Worm (Caenorhabditis elegans) whole organism, L1 larva: ENCODE results near the gene mrps-18B.

Source experiments
- C04F5.9 ChIP-seq: sonication (generic microtip); optimal IDR thresholded peaks from 2 replicates; lab custom pipeline; 2016; ENCODE audit warnings: missing genetic modification characterization, missing compliant biosample characterization
- C16A3.4 ChIP-seq: fragments of 150-350 bp; optimal IDR thresholded peaks from 2 replicates; lab custom pipeline; 2014; ENCODE audit warnings: missing biosample characterization, missing genetic modification characterization
- F16B12.6 ChIP-seq: fragments of 150-350 bp; optimal IDR thresholded peaks from 2 replicates; lab custom pipeline; 2014; ENCODE audit warnings: missing biosample characterization, missing genetic modification characterization
- aha-1 ChIP-seq: fragments of 150-350 bp; optimal IDR thresholded peaks from 2 replicates; lab custom pipeline; 2014; ENCODE audit warnings: missing biosample characterization, missing genetic modification characterization
- aly-2 ChIP-seq: fragments of 150-350 bp; optimal IDR thresholded peaks from 2 replicates; lab custom pipeline; 2014; ENCODE audit warnings: missing biosample characterization, missing genetic modification characterization
- ama-1 ChIP-seq: fragments of 150-350 bp; optimal IDR thresholded peaks from 2 replicates; lab custom pipeline; 2014
- blmp-1 ChIP-seq: fragments of 150-350 bp; optimal IDR thresholded peaks from 2 replicates; lab custom pipeline; 2014; ENCODE audit warnings: missing biosample characterization, missing genetic modification characterization
- ceh-88 ChIP-seq: fragments of 200-800 bp; sonication (Bioruptor generic); IDR thresholded peaks from 2 replicates; pipeline ENCODE4 v1.3.6; 2022; ENCODE audit warnings: missing genetic modification characterization, missing compliant biosample characterization
- ceh-90 ChIP-seq: sonication (generic microtip); optimal IDR thresholded peaks from 2 replicates; lab custom pipeline; 2016; ENCODE audit warnings: missing genetic modification characterization, missing compliant biosample characterization
- ces-1 ChIP-seq: fragments of 150-350 bp; optimal IDR thresholded peaks from 2 replicates; lab custom pipeline; 2014; ENCODE audit warnings: missing biosample characterization, missing genetic modification reagents, missing genetic modification characterization
- dpl-1 ChIP-seq, 3 experiments: fragments of 150-350 bp in 2 of 3; sonication (generic microtip) in 1 of 3; optimal IDR thresholded peaks; 2 replicates each; lab custom pipeline; 2014 to 2017; ENCODE audit warnings: missing biosample characterization in 3 of 3, missing genetic modification characterization in 3 of 3, missing genetic modification reagents in 3 of 3
- dsc-1 ChIP-seq: sonication (generic microtip); optimal IDR thresholded peaks from 2 replicates; lab custom pipeline; 2016; ENCODE audit warnings: mild to moderate bottlenecking, missing genetic modification characterization, missing compliant biosample characterization
- egl-27 ChIP-seq, 2 experiments: fragments of 150-350 bp in 1 of 2; sonication (generic microtip); optimal IDR thresholded peaks; 3 replicates each; lab custom pipeline; 2017 to 2018; ENCODE audit warnings: missing biosample characterization in 2 of 2, missing genetic modification characterization in 2 of 2, missing genetic modification reagents in 2 of 2
- elt-2 ChIP-seq: sonication (generic microtip); optimal IDR thresholded peaks from 2 replicates; lab custom pipeline; 2016; ENCODE audit warnings: missing genetic modification characterization, mild to moderate bottlenecking, inconsistent platforms, missing compliant biosample characterization, missing genetic modification reagents
- elt-3 ChIP-seq, 6 experiments: fragments of 150-350 bp in 1 of 6; sonication (generic microtip); optimal IDR thresholded peaks; 2 replicates each; lab custom pipeline; 2017 to 2018; ENCODE audit warnings: missing biosample characterization in 6 of 6, missing genetic modification characterization in 6 of 6, inconsistent platforms in 1 of 6
- ets-5 ChIP-seq: fragments of 200-800 bp; sonication (Bioruptor generic); IDR thresholded peaks from 2 replicates; pipeline ENCODE4 v1.3.6; 2022; ENCODE audit warnings: missing genetic modification characterization, missing compliant biosample characterization
- fkh-4 ChIP-seq: sonication (generic microtip); optimal IDR thresholded peaks from 2 replicates; lab custom pipeline; 2016; ENCODE audit warnings: missing compliant biosample characterization, missing genetic modification characterization, borderline replicate concordance
- fkh-8 ChIP-seq: sonication (generic microtip); optimal IDR thresholded peaks from 2 replicates; lab custom pipeline; 2016; ENCODE audit warnings: mild to moderate bottlenecking, missing genetic modification characterization, missing compliant biosample characterization
- fos-1 ChIP-seq: fragments of 150-350 bp; optimal IDR thresholded peaks from 2 replicates; lab custom pipeline; 2014; ENCODE audit warnings: missing biosample characterization, missing genetic modification characterization
- hlh-17 ChIP-seq: fragments of 200-800 bp; sonication (Bioruptor generic); optimal IDR thresholded peaks from 2 replicates; lab custom pipeline; 2018; ENCODE audit warnings: missing genetic modification characterization, mild to moderate bottlenecking, missing compliant biosample characterization, moderate library complexity, borderline replicate concordance
- hlh-4 ChIP-seq: sonication (generic microtip); optimal IDR thresholded peaks from 2 replicates; lab custom pipeline; 2016; ENCODE audit warnings: mild to moderate bottlenecking, missing genetic modification characterization, missing compliant biosample characterization
- hpl-2 ChIP-seq: fragments of 150-350 bp; optimal IDR thresholded peaks from 2 replicates; lab custom pipeline; 2014; ENCODE audit warnings: missing biosample characterization, missing genetic modification reagents, missing genetic modification characterization
- irx-1 ChIP-seq: sonication (generic microtip); optimal IDR thresholded peaks from 2 replicates; lab custom pipeline; 2016; ENCODE audit warnings: missing genetic modification characterization, missing compliant biosample characterization
- isw-1 ChIP-seq: fragments of 200-800 bp; sonication (Bioruptor generic); IDR thresholded peaks from 2 replicates; pipeline ENCODE4 v1.3.6; 2022; ENCODE audit warnings: missing genetic modification characterization, missing compliant biosample characterization
- lin-14 ChIP-seq: fragments of 200-800 bp; sonication (Bioruptor generic); optimal IDR thresholded peaks from 2 replicates; lab custom pipeline; 2018; ENCODE audit warnings: mild to moderate bottlenecking, missing genetic modification characterization, moderate library complexity, missing compliant biosample characterization
- lin-15B ChIP-seq: fragments of 150-350 bp; sonication (generic microtip); optimal IDR thresholded peaks from 3 replicates; lab custom pipeline; 2014; ENCODE audit warnings: missing biosample characterization, missing genetic modification characterization
- lsy-2 ChIP-seq, 2 experiments: fragments of 150-350 bp; optimal IDR thresholded peaks; 2 replicates each; lab custom pipeline; 2014; ENCODE audit warnings: missing biosample characterization in 2 of 2, missing genetic modification characterization in 2 of 2
- mdl-1 ChIP-seq, 2 experiments: fragments of 150-350 bp; optimal IDR thresholded peaks; 2 replicates each; lab custom pipeline; 2014 to 2017; ENCODE audit warnings: missing biosample characterization in 2 of 2, missing genetic modification characterization in 2 of 2, inconsistent platforms in 1 of 2
- mef-2 ChIP-seq: fragments of 150-350 bp; optimal IDR thresholded peaks from 2 replicates; lab custom pipeline; 2014; ENCODE audit warnings: missing biosample characterization, missing genetic modification characterization
- nhr-19 ChIP-seq: fragments of 200-800 bp; sonication (Bioruptor generic); conservative IDR thresholded peaks from 2 replicates; pipeline ENCODE4 v1.3.6; 2022; ENCODE audit warnings: missing genetic modification characterization, missing compliant biosample characterization
- nhr-20 ChIP-seq: sonication (generic microtip); optimal IDR thresholded peaks from 2 replicates; lab custom pipeline; 2016; ENCODE audit warnings: mild to moderate bottlenecking, missing genetic modification characterization, missing compliant biosample characterization
- nhr-28 ChIP-seq: fragments of 150-350 bp; optimal IDR thresholded peaks from 2 replicates; lab custom pipeline; 2014; ENCODE audit warnings: missing biosample characterization, missing genetic modification characterization
- nhr-47 ChIP-seq: sonication (generic microtip); optimal IDR thresholded peaks from 2 replicates; lab custom pipeline; 2016; ENCODE audit warnings: mild to moderate bottlenecking, missing genetic modification characterization, moderate library complexity, missing compliant biosample characterization
- nhr-71 ChIP-seq: sonication (generic microtip); optimal IDR thresholded peaks from 2 replicates; lab custom pipeline; 2016; ENCODE audit warnings: mild to moderate bottlenecking, missing genetic modification characterization, moderate library complexity, missing compliant biosample characterization
- nhr-77 ChIP-seq: fragments of 150-350 bp; optimal IDR thresholded peaks from 2 replicates; lab custom pipeline; 2014; ENCODE audit warnings: missing biosample characterization, missing genetic modification characterization
- nhr-84 ChIP-seq: sonication (generic microtip); optimal IDR thresholded peaks from 2 replicates; lab custom pipeline; 2017; ENCODE audit warnings: missing biosample characterization, missing genetic modification characterization
- nhr-85 ChIP-seq: sonication (generic microtip); peaks from one replicate; lab custom pipeline; 2016; ENCODE audit warnings: missing genetic modification characterization, inconsistent platforms, missing compliant biosample characterization
- nhr-90 ChIP-seq: sonication (generic microtip); optimal IDR thresholded peaks from 2 replicates; lab custom pipeline; 2016; ENCODE audit warnings: mild to moderate bottlenecking, missing genetic modification characterization, missing compliant biosample characterization; ENCODE audit not compliant: poor library complexity
- pax-3 ChIP-seq: fragments of 200-800 bp; sonication (Bioruptor generic); optimal IDR thresholded peaks from 2 replicates; lab custom pipeline; 2018; ENCODE audit warnings: mild to moderate bottlenecking, missing genetic modification characterization, moderate library complexity, missing compliant biosample characterization
- skn-1 ChIP-seq: fragments of 150-350 bp; optimal IDR thresholded peaks from 2 replicates; lab custom pipeline; 2014; ENCODE audit warnings: missing biosample characterization, missing genetic modification characterization
- sox-4 ChIP-seq: sonication (generic microtip); optimal IDR thresholded peaks from 2 replicates; lab custom pipeline; 2016; ENCODE audit warnings: missing genetic modification characterization, missing compliant biosample characterization
- sptf-1 ChIP-seq: fragments of 150-350 bp; optimal IDR thresholded peaks from 2 replicates; lab custom pipeline; 2014; ENCODE audit warnings: missing biosample characterization, missing genetic modification characterization
- sup-37 ChIP-seq: fragments of 200-800 bp; sonication (Bioruptor generic); optimal IDR thresholded peaks from 2 replicates; lab custom pipeline; 2018; ENCODE audit warnings: mild to moderate bottlenecking, missing genetic modification characterization, missing compliant biosample characterization
- swsn-7 ChIP-seq: sonication (generic microtip); optimal IDR thresholded peaks from 2 replicates; lab custom pipeline; 2016; ENCODE audit warnings: missing genetic modification characterization, missing compliant biosample characterization
- tbx-2 ChIP-seq: sonication (generic microtip); optimal IDR thresholded peaks from 2 replicates; lab custom pipeline; 2016; ENCODE audit warnings: missing genetic modification characterization, missing compliant biosample characterization
- tlp-1 ChIP-seq: fragments of 150-350 bp; optimal IDR thresholded peaks from 2 replicates; lab custom pipeline; 2014; ENCODE audit warnings: missing biosample characterization, missing genetic modification characterization
- unc-130 ChIP-seq: fragments of 150-350 bp; optimal IDR thresholded peaks from 2 replicates; lab custom pipeline; 2017; ENCODE audit warnings: missing biosample characterization, missing genetic modification characterization, inconsistent platforms
- unc-30 ChIP-seq: sonication (generic microtip); optimal IDR thresholded peaks from 2 replicates; lab custom pipeline; 2017; ENCODE audit warnings: missing biosample characterization, missing genetic modification characterization
- unc-62 ChIP-seq: fragments of 150-350 bp; optimal IDR thresholded peaks from 2 replicates; lab custom pipeline; 2014; ENCODE audit warnings: missing biosample characterization, missing genetic modification reagents, missing genetic modification characterization
- unc-86 ChIP-seq: sonication (generic microtip); optimal IDR thresholded peaks from 2 replicates; lab custom pipeline; 2016; ENCODE audit warnings: missing genetic modification characterization, missing compliant biosample characterization
- vab-15 ChIP-seq: sonication (generic microtip); optimal IDR thresholded peaks from 2 replicates; lab custom pipeline; 2017; ENCODE audit warnings: missing genotype, mild to moderate bottlenecking, missing genetic modification characterization, missing compliant biosample characterization
- zag-1 ChIP-seq: fragments of 150-350 bp; optimal IDR thresholded peaks from 2 replicates; lab custom pipeline; 2014; ENCODE audit warnings: missing biosample characterization, missing genetic modification characterization
- zip-4 ChIP-seq: fragments of 200-800 bp; sonication (Bioruptor generic); optimal IDR thresholded peaks from 2 replicates; lab custom pipeline; 2018; ENCODE audit warnings: mild to moderate bottlenecking, missing genetic modification characterization, moderate library complexity, missing compliant biosample characterization
- ztf-4 ChIP-seq: fragments of 150-350 bp; optimal IDR thresholded peaks from 2 replicates; lab custom pipeline; 2014; ENCODE audit warnings: missing biosample characterization, missing genetic modification characterization

Gene mrps-18B

DNA sequence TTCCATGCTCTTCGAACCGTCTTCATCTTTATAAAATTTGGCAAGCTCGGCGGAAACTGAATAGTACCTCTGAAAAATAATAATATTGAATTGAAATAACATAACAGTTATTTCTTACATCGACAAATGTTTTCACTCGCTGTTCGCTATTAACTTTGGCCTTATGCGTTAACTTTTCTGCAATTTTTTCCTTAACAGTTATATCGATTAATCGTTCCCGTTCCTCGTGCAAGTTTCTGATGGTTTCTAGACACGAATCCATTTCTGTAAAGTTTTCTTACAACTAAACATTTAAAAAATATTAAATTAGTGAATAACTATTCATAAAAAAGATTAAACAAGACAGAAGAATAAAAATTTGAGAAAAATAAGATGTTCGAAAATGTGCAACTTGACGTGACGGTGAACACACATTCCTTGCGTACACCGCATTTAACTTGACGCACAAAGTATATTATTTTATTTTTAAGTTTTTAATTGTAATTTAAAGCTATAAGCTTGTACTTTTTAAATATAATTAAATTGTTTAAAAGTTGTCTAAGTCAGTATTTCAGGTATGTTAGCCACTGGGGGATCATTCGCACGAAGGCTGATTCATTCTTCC, at the start of gene mrps-18B, which contains the start of gene prp-9:
Gene mrps-18B (plus strand): TSS at position 549 of the 604 bp plus-strand sequence.
Gene prp-9 (minus strand): TSS at position 264 of the 604 bp plus-strand sequence.
- TF ChIP-seq nhr-85 (tag; lab: Kevin White, UChicago) (no peak), hpl-2 (GFP tag; lab: Kevin White, UChicago) (no peak), elt-2 (no peak), nhr-28 (tag; lab: Kevin White, UChicago) (no peak), nhr-84 (tag; lab: Kevin White, UChicago) (no peak), unc-30 (no peak), unc-62 (GFP tag; lab: Kevin White, UChicago) (no peak), unc-86 (tag; lab: Kevin White, UChicago) (no peak), fos-1 (no peak), blmp-1 (tag; lab: Kevin White, UChicago) (peak; percentile 63), aly-2 (tag; lab: Kevin White, UChicago) (no peak), nhr-90 (tag; lab: Kevin White, UChicago) (peak; percentile 3), nhr-71 (tag; lab: Kevin White, UChicago) (peak; percentile 34), tlp-1 (no peak), fkh-4 (tag; lab: Kevin White, UChicago) (no peak), aha-1 (no peak), hlh-17 (no peak), nhr-19 (GFP tag; lab: Robert Waterston, UW) (peak; percentile 9; the same call in 1 of the 2 replicates), C16A3.4 (tag; lab: Kevin White, UChicago) (peak; percentile 53), lin-14 (GFP tag; lab: Kevin White, UChicago) (peak; percentile 47), nhr-47 (peak; percentile 31), ets-5 (GFP tag; lab: Robert Waterston, UW) (no peak), irx-1 (no peak), F16B12.6 (tag; lab: Kevin White, UChicago) (peak; percentile 83), C04F5.9 (tag; lab: Kevin White, UChicago) (no peak), lsy-2 (tag; optimal IDR thresholded peaks at IDR 0.05; lab: Kevin White, UChicago) (peak; percentile 65 to 73), sup-37 (no peak), ceh-88 (GFP tag; lab: Robert Waterston, UW) (no peak), ceh-90 (tag; lab: Kevin White, UChicago) (no peak), sox-4 (tag; lab: Kevin White, UChicago) (no peak), nhr-20 (tag; lab: Kevin White, UChicago) (peak; percentile 35), elt-3 (tag; optimal IDR thresholded peaks at IDR 0.05; lab: Kevin White, UChicago) (peak in 1 of 6 experiments; percentile 10), dpl-1 (GFP tag; optimal IDR thresholded peaks at IDR 0.05; lab: Kevin White, UChicago) (peak in 2 of 3 experiments; percentile 25 to 56), ces-1 (GFP tag; lab: Kevin White, UChicago) (no peak), pax-3 (tag; lab: Kevin White, UChicago) (no peak), hlh-4 (tag; lab: Kevin White, UChicago) (no peak), nhr-77 (no peak), swsn-7 (tag; lab: Kevin White, UChicago) (peak; percentile 41), lin-15B (tag; lab: Kevin White, UChicago) (no peak), skn-1 (tag; lab: Kevin White, UChicago) (peak; percentile 6), zag-1 (tag; lab: Kevin White, UChicago) (no peak), egl-27 (tag; optimal IDR thresholded peaks at IDR 0.05; lab: Kevin White, UChicago) (no peak), mdl-1 (tag; optimal IDR thresholded peaks at IDR 0.05; lab: Kevin White, UChicago) (no peak), zip-4 (GFP tag; lab: Kevin White, UChicago) (no peak), ztf-4 (tag; lab: Kevin White, UChicago) (no peak), tbx-2 (tag; lab: Kevin White, UChicago) (no peak), vab-15 (tag; lab: Kevin White, UChicago) (no peak), mef-2 (no peak), ama-1 (no peak), sptf-1 (tag; lab: Kevin White, UChicago) (no peak), isw-1 (GFP tag; lab: Robert Waterston, UW) (no peak), dsc-1 (tag; lab: Kevin White, UChicago) (no peak), fkh-8 (tag; lab: Kevin White, UChicago) (no peak), unc-130 (peak; percentile 75)
